Fruit fly (Drosophila melanogaster): ENCODE measurements around the gene wam.

DNA sequence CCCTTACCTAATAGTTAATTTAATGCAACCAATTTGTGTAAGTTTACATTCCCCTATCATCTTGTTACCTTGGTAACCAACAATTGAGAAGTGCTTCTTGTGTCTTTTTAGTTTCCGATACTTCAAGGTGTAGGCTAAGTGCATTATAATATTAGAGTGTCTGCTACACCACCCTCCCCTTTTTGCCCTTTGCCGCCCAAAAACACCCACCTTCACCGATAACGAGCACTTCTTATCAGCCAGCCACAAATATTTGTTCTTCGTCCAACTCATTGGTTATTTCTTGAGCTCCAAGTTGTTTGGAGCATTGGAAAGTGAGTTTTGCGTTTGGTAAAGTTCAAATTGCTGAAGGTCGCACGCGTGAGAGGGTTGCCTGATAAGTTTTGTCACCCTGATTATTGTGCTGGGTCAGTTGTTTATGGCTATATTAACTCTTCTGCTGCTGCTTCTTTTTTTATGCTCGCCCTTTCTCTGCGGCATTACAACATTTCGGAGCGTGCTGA is 44.1 kb upstream of the wam start:
- peak; percentile 53 for TF ChIP-seq vri (GFP tag; optimal IDR thresholded peaks at IDR 0.05)
- no peak for TF ChIP-seq Smox (GFP tag; optimal IDR thresholded peaks at IDR 0.05)

All from whole organism, prepupa.